Worm (Caenorhabditis elegans) whole organism, L4/young adult: ENCODE data around the gene K11H12.6.

ENCODE experiments used
- W03F9.2 ChIP-seq: fragments of 150-350 bp; optimal IDR thresholded peaks from 2 replicates; lab custom pipeline; 2014; ENCODE audit warnings: missing biosample characterization, missing genetic modification characterization
- dao-5 ChIP-seq: sonication (generic microtip); optimal IDR thresholded peaks from 2 replicates; lab custom pipeline; 2016; ENCODE audit warnings: missing genotype, missing genetic modification characterization, moderate library complexity, missing compliant biosample characterization
- him-1 ChIP-seq: sonication (generic microtip); optimal IDR thresholded peaks from 2 replicates; lab custom pipeline; 2016; ENCODE audit warnings: missing genotype, missing genetic modification reagents, missing genetic modification characterization, missing compliant biosample characterization

DNA sequence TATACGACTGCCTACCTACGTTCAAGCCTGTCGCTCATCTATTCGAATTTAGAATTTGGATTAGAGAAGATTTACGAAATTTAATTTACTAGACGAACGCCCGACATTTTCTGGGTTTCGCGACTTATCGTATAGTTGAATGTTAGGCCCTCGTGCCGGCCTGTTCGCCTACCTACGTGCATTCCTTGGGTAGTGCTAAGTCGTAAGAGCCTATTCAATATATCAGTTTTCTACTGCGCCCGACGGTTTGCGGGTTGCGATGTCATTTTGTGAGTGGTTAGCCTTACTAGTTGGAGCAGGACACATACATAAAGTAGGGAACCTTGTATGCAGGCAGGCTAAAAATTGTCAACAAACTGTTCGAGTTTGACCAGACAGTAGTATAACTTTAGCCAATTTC lies 44.1 kb upstream of the K11H12.6 start:
- TF ChIP-seq him-1 (tag; lab: Kevin White, UChicago), result no peak
- TF ChIP-seq dao-5 (tag; lab: Kevin White, UChicago), result no peak
- TF ChIP-seq W03F9.2 (tag; lab: Kevin White, UChicago), result no peak
